Worm (Caenorhabditis elegans): ENCODE measurements around the gene pos-1.

Gene pos-1

ce11 chrV:8414036-8414728 lies at the start of gene pos-1:
Gene pos-1 (plus strand): TSS chrV:8414086.
- TF ChIP-seq unc-62 (GFP tag; optimal IDR thresholded peaks at IDR 0.05): no peak

DNA sequence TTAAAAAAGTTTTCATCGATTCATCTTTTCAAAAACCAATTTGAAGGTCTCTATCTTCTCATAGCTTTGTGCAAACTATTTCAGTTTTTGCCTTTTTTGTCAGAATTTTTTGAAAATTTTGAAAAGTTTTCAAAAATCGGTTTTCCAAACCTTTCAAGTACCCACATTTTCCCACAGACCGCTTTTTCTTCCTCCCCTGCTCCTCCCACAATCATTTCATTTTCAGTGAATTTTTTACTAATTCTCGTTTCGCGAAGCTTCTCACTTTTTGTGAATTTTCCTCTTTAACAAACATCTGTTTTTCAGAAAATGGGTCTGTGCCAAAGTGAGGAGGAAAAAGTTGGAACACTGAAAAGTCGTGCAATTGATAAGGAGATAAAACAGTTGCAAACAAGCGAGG lies 43.2 kb upstream of the pos-1 start, which contains the start of gene gpa-2:
Gene gpa-2 (plus strand): TSS at position 301 of the 400 bp plus-strand sequence.
- no peak for TF ChIP-seq unc-62 (GFP tag; optimal IDR thresholded peaks at IDR 0.05)

ce11 chrV:8375419-8375818 lies 38.5 kb upstream of the pos-1 start, which contains the start of gene F38E1.10:
Gene F38E1.10 (minus strand): TSS chrV:8375519.
- no peak for TF ChIP-seq unc-62 (GFP tag; optimal IDR thresholded peaks at IDR 0.05)

- TF ChIP-seq unc-62 (GFP tag; optimal IDR thresholded peaks at IDR 0.05): no peak
These were observed 38.0 kb upstream of the pos-1 start, which contains the start of gene F38E1.3 for ce11 chrV:8375849-8376248. Gene F38E1.3 (plus strand): TSS chrV:8376149.

ce11 chrV:8379206-8379605 lies 34.7 kb upstream of the pos-1 start, which contains the start of gene F52E1.5:
Gene F52E1.5 (plus strand): TSS chrV:8379506.
- no peak for TF ChIP-seq unc-62 (GFP tag; optimal IDR thresholded peaks at IDR 0.05)

ce11 chrV:8380076-8380475 lies 33.8 kb upstream of the pos-1 start:
- no peak for TF ChIP-seq unc-62 (GFP tag; optimal IDR thresholded peaks at IDR 0.05)

DNA sequence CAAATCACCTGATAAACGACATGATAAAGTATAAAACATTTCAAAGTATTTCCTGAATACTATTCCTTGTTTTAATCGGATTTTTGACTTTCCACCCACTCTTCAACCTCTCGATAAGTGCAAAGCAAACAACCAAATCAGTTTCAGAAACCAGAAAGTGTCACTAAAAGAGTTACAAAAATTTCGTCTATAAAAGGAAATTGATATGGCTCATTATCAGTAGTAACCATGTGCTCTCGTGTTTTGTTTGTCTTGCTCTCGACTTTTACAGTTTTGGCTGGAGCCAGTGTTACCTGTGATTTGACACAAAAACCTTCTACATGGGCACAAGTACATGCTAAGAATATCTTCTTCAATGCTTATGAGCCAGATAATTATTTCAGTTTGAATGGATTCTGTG lies 30.2 kb upstream of the pos-1 start, which contains the start of gene F52E1.14:
Gene F52E1.14 (plus strand): TSS at position 207 of the 400 bp plus-strand sequence.
- no peak for TF ChIP-seq unc-62 (GFP tag; optimal IDR thresholded peaks at IDR 0.05)

- TF ChIP-seq unc-62 (GFP tag; optimal IDR thresholded peaks at IDR 0.05): no peak
These were observed 29.1 kb upstream of the pos-1 start for ce11 chrV:8384809-8385208.

DNA sequence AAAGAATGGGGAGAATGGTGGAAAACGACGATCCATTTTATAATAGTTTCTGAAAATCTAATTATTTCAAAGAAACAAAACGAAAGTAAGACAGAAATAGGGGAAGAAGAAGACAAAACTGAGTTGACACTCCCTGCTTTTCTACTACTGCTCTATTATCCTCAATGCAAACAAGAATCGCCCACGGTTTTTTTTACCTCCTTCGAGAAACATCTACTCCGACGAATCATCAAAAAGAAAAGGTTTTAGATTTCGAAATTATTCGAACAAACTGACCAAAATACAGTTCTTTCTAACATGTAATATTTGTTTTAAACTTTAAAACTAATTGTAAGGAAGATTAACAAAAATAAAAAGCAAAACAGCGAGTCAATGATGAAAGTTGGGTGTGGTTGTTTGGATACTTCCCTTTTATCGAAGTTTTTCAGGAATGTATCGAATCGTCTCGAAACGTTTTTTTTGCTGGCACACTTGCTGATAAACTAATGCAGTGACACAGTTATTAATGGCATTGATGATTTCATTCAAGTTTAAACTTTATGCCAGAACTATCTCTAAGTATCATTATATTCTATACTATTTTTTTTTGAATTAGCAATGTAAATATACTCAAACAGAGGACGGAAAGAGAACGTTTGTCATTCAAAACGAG lies 27.9 kb upstream of the pos-1 start, which contains the start of gene hsp-17:
Gene hsp-17 (minus strand): TSS at position 51 of the 652 bp plus-strand sequence.
- no peak for TF ChIP-seq unc-62 (GFP tag; optimal IDR thresholded peaks at IDR 0.05)

ce11 chrV:8387056-8387455 lies 26.8 kb upstream of the pos-1 start, which contains the start of gene gcy-7:
Gene gcy-7 (plus strand): TSS chrV:8387356.
- TF ChIP-seq unc-62 (GFP tag; optimal IDR thresholded peaks at IDR 0.05): no peak

ce11 chrV:8389307-8389706 lies 24.6 kb upstream of the pos-1 start:
- no peak for TF ChIP-seq unc-62 (GFP tag; optimal IDR thresholded peaks at IDR 0.05)

DNA sequence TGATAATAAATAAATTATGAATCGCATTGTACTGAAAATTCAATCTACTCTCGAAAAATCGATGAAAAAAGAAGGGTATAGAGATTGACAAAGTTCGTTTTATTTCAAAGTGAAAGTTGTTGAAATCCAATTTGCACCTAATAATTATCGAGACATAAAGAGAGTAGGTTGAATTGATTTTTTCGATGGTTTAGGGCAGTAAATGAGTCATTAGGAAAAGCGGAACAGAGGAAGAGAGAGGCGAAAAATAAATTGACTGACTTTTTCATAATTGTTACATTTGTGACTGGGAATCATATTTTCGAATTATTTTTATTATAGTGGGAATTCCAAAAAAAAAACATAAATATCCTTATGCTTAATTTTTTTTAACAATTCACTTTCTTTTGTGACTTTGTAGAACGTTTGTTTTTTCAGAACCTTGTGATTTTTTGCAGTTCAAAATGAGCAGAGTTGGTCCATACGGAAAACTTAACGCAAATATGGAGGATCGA lies 19.5 kb upstream of the pos-1 start, which contains the start of the genes pho-6 and F52E1.3:
Gene pho-6 (minus strand): TSS at position 101 of the 494 bp plus-strand sequence.
Gene F52E1.3 (plus strand): TSS at position 444 of the 494 bp plus-strand sequence.
- no peak for TF ChIP-seq unc-62 (GFP tag; optimal IDR thresholded peaks at IDR 0.05)

DNA sequence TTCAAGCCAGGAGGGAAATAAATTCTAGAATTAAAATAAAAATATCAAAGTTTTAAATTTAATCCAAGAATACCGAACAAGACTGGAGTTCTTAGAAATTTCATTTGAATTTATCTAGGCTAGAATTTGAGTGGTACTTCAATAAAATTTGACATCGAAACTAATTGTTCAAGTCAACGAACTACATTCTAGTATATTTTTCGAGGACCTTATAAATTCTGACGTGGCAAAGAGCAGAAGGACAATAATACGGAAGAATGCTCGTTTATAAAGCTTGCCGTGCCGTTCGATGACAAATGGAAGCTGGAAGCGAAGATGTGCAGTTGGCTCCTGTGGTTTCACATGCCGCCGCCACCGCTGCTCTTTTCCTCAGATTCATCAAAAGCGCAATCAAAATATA lies 13.1 kb upstream of the pos-1 start:
- no peak for TF ChIP-seq unc-62 (GFP tag; optimal IDR thresholded peaks at IDR 0.05)

DNA sequence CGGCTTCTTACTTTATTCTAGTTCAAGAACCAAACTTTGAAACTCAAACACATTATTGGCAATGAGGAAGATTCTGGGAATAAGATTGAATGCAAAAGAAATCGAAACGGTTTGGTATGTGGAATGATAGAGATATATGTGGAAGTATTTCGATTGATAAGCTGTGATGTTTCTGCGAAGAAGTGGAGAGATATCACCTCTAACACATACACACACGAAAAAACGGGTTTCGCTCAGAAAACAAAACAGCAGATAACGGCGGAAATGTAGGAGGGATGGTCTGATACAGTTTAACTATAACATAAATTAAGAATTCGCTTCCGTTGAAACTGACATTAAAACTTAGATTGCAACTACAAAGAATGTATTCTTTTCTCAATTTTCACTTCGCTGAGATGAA lies 12.6 kb upstream of the pos-1 start:
- TF ChIP-seq unc-62 (GFP tag; optimal IDR thresholded peaks at IDR 0.05): no peak

DNA sequence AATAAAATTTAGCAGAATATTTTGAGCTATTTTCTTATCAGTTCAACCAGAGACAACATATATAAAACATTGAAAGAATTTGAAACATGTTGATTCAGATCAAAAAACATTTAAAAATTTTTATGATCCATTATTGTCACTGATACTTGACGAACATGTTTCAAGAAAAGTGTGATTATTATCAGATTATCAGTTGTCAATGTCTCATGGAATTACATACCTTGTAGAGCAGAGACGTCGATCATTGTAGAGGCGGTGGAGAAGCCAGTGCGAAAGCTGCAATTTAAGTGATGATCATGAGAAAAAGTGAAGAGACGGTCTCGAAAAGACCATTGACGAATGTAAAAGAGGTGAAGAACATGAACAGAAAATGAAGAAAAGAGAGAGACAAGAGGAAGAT lies 11.5 kb upstream of the pos-1 start, which contains the start of gene F52E1.9:
Gene F52E1.9 (minus strand): TSS at position 278 of the 400 bp plus-strand sequence.
- no peak for TF ChIP-seq unc-62 (GFP tag; optimal IDR thresholded peaks at IDR 0.05)

- TF ChIP-seq unc-62 (GFP tag; optimal IDR thresholded peaks at IDR 0.05): no peak
These were observed 10.7 kb upstream of the pos-1 start for ce11 chrV:8403152-8403551.

Measured in whole organism, dauer.